Fruit fly (Drosophila melanogaster): Measurements from ENCODE around the gene Vps13D.
A peak's percentile ranks its signal among the peaks of the same experiment; 100 is the strongest.

Vps13D gene

dm6 chr3L:12802443-12802865 is 47.6 kb downstream of the Vps13D start:
- TF ChIP-seq spab (GFP tag; optimal IDR thresholded peaks at IDR 0.05) (no peak), dsx (GFP tag; optimal IDR thresholded peaks at IDR 0.05; ENCODE audit: poor library complexity, severe bottlenecking) (no peak), CG11762 (GFP tag; optimal IDR thresholded peaks at IDR 0.05; ENCODE audit: insufficient read depth) (peak; percentile 49), CG10669 (GFP tag; optimal IDR thresholded peaks at IDR 0.05) (no peak), dac (GFP tag; optimal IDR thresholded peaks at IDR 0.05) (peak; percentile 57), CG6854 (GFP tag; optimal IDR thresholded peaks at IDR 0.05) (no peak), CG31627 (GFP tag; optimal IDR thresholded peaks at IDR 0.05) (no peak), Eip78C (GFP tag) (peak; percentile 75), pdm3 (GFP tag; optimal IDR thresholded peaks at IDR 0.05) (peak; percentile 51), CG6276 (GFP tag; optimal IDR thresholded peaks at IDR 0.05) (peak; percentile 95), CG4318 (GFP tag; optimal IDR thresholded peaks at IDR 0.05) (peak; percentile 50), achi (GFP tag; optimal IDR thresholded peaks at IDR 0.05) (peak; percentile 18), CG11294 (GFP tag; IDR thresholded peaks at IDR 0.05) (peak; percentile 50; the same call in 1 of the 2 replicates), CG16779 (tag; optimal IDR thresholded peaks at IDR 0.05) (peak; percentile 77), fd59A (GFP tag; optimal IDR thresholded peaks at IDR 0.05) (no peak), topi (GFP tag; optimal IDR thresholded peaks at IDR 0.05) (no peak), Sox15 (GFP tag; optimal IDR thresholded peaks at IDR 0.05) (no peak), Hr39 (GFP tag; optimal IDR thresholded peaks at IDR 0.05) (no peak), Hr38 (GFP tag; optimal IDR thresholded peaks at IDR 0.05) (no peak), Blimp-1 (GFP tag; optimal IDR thresholded peaks at IDR 0.05) (no peak), eg (GFP tag; IDR thresholded peaks at IDR 0.05) (peak; percentile 91), CG7368 (GFP tag; optimal IDR thresholded peaks at IDR 0.05) (no peak), CG10631 (GFP tag; optimal IDR thresholded peaks at IDR 0.05) (peak; percentile 7), net (GFP tag; optimal IDR thresholded peaks at IDR 0.05) (peak; percentile 63), svp (GFP tag) (no peak), OdsH (GFP tag; optimal IDR thresholded peaks at IDR 0.05) (peak; percentile 52), Lpt (GFP tag; optimal IDR thresholded peaks at IDR 0.05) (peak; percentile 78), Met (GFP tag; optimal IDR thresholded peaks at IDR 0.05) (no peak), acj6 (GFP tag; optimal IDR thresholded peaks at IDR 0.05) (peak; percentile 18), CG6792 (GFP tag; optimal IDR thresholded peaks at IDR 0.05) (peak; percentile 10), CG3032 (tag; optimal IDR thresholded peaks at IDR 0.05) (no peak), CG3919 (GFP tag; optimal IDR thresholded peaks at IDR 0.05) (no peak), vri (GFP tag; optimal IDR thresholded peaks at IDR 0.05) (peak; percentile 86), CG32006 (GFP tag; optimal IDR thresholded peaks at IDR 0.05) (peak; percentile 84), CG8319 (GFP tag; optimal IDR thresholded peaks at IDR 0.05) (no peak), fd85E (GFP tag; optimal IDR thresholded peaks at IDR 0.05) (no peak), Sox102F (GFP tag; optimal IDR thresholded peaks at IDR 0.05) (no peak), CG8632 (GFP tag; optimal IDR thresholded peaks at IDR 0.05) (no peak), lz (GFP tag; optimal IDR thresholded peaks at IDR 0.05) (no peak), Gug (GFP tag; IDR thresholded peaks at IDR 0.05) (peak; percentile 76), Ets96B (tag; optimal IDR thresholded peaks at IDR 0.05) (no peak), cyc (GFP tag; optimal IDR thresholded peaks at IDR 0.05) (no peak), CG6808 (GFP tag; optimal IDR thresholded peaks at IDR 0.05) (peak; percentile 32), CG9139 (GFP tag; optimal IDR thresholded peaks at IDR 0.05) (no peak), Eip93F (GFP tag; optimal IDR thresholded peaks at IDR 0.05) (peak; percentile 24), Ets21C (GFP tag; optimal IDR thresholded peaks at IDR 0.05) (no peak), fkh (GFP tag; optimal IDR thresholded peaks at IDR 0.05) (peak; percentile 52), CG34406 (GFP tag; optimal IDR thresholded peaks at IDR 0.05) (no peak), CG6163 (GFP tag; IDR thresholded peaks at IDR 0.05) (peak; percentile 86), Sox14 (GFP tag; optimal IDR thresholded peaks at IDR 0.05) (peak; percentile 63), esn (GFP tag; optimal IDR thresholded peaks at IDR 0.05) (no peak), CG15336 (GFP tag; IDR thresholded peaks at IDR 0.05) (peak; percentile 84), CG11902 (GFP tag; optimal IDR thresholded peaks at IDR 0.05) (no peak)
